Fruit fly (Drosophila melanogaster) whole organism, embryonic: ENCODE data around the gene Sec61alpha.

Source experiments
- BtbVII ChIP-seq: fragments of 200-800 bp; sonication (Bioruptor generic); optimal IDR thresholded peaks from 3 replicates; lab custom pipeline; 2017; ENCODE audit warnings: missing biosample characterization, mild to moderate bottlenecking, missing genetic modification characterization
- CG10431 ChIP-seq: fragments of 200-800 bp; sonication (Bioruptor generic); optimal IDR thresholded peaks from 3 replicates; lab custom pipeline; 2018; ENCODE audit warnings: missing biosample characterization, mild to moderate bottlenecking, missing genetic modification characterization
- CG11085 ChIP-seq: fragments of 200-800 bp; sonication (Bioruptor generic); IDR thresholded peaks from 2 replicates; pipeline ENCODE4 v1.3.6; 2022; ENCODE audit warnings: missing biosample characterization, missing genetic modification characterization
- CG11247 ChIP-seq: fragments of 200-800 bp; sonication (Bioruptor generic); IDR thresholded peaks from 2 replicates; pipeline ENCODE4 v1.3.6; 2022; ENCODE audit warnings: missing biosample characterization, missing genetic modification characterization
- CG11695 ChIP-seq: fragments of 200-800 bp; sonication (Bioruptor generic); IDR thresholded peaks from 3 replicates; pipeline ENCODE4 v1.3.6; 2022; ENCODE audit warnings: missing biosample characterization, missing genetic modification characterization
- CG12104 ChIP-seq: fragments of 200-800 bp; sonication (Bioruptor generic); optimal IDR thresholded peaks from 3 replicates; lab custom pipeline; 2016; ENCODE audit warnings: missing biosample characterization, missing genetic modification characterization
- CG12391 ChIP-seq: fragments of 200-800 bp; sonication (Bioruptor generic); optimal IDR thresholded peaks from 3 replicates; lab custom pipeline; 2018; ENCODE audit warnings: missing biosample characterization, mild to moderate bottlenecking, missing genetic modification characterization, moderate library complexity
- CG13424 ChIP-seq: fragments of 200-800 bp; sonication (Bioruptor generic); optimal IDR thresholded peaks from 2 replicates; lab custom pipeline; 2019; ENCODE audit warnings: missing biosample characterization, mild to moderate bottlenecking, missing genetic modification characterization, moderate library complexity
- CG14050 ChIP-seq: fragments of 200-800 bp; sonication (Bioruptor generic); IDR thresholded peaks from 3 replicates; pipeline ENCODE4 v1.3.6; 2022; ENCODE audit warnings: missing biosample characterization, missing genetic modification characterization
- CG14965 ChIP-seq: fragments of 200-800 bp; sonication (Bioruptor generic); optimal IDR thresholded peaks from 2 replicates; lab custom pipeline; 2016; ENCODE audit warnings: missing biosample characterization, missing genetic modification characterization, borderline replicate concordance
- CG15269 ChIP-seq: fragments of 200-800 bp; sonication (Bioruptor generic); optimal IDR thresholded peaks from 2 replicates; lab custom pipeline; 2018; ENCODE audit warnings: missing biosample characterization, mild to moderate bottlenecking, missing genetic modification characterization, moderate library complexity
- CG17359 ChIP-seq: fragments of 200-800 bp; sonication (Bioruptor generic); optimal IDR thresholded peaks from 3 replicates; lab custom pipeline; 2018; ENCODE audit warnings: missing biosample characterization, mild to moderate bottlenecking, missing genetic modification characterization, moderate library complexity
- CG17802 ChIP-seq: fragments of 200-800 bp; sonication (Bioruptor generic); optimal IDR thresholded peaks from 2 replicates; lab custom pipeline; 2018; ENCODE audit warnings: missing biosample characterization, mild to moderate bottlenecking, missing genetic modification characterization, moderate library complexity
- CG18476 ChIP-seq: fragments of 200-800 bp; sonication (Bioruptor generic); optimal IDR thresholded peaks from 2 replicates; lab custom pipeline; 2016; ENCODE audit warnings: missing biosample characterization, mild to moderate bottlenecking, missing genetic modification characterization
- CG30020 ChIP-seq: fragments of 200-800 bp; optimal IDR thresholded peaks from 2 replicates; lab custom pipeline; 2019; ENCODE audit warnings: missing biosample characterization, mild to moderate bottlenecking, missing genetic modification characterization, moderate library complexity
- CG31224 ChIP-seq: fragments of 200-800 bp; sonication (Bioruptor generic); IDR thresholded peaks from 2 replicates; pipeline ENCODE4 v1.3.6; 2022; ENCODE audit warnings: missing biosample characterization, missing genetic modification characterization
- CG42726 ChIP-seq: fragments of 200-800 bp; sonication (Bioruptor generic); IDR thresholded peaks from 2 replicates; pipeline ENCODE4 v1.3.6; 2022; ENCODE audit warnings: missing biosample characterization, missing genetic modification characterization; ENCODE audit not compliant: partially characterized antibody
- CG4820 ChIP-seq: fragments of 200-800 bp; sonication (Bioruptor generic); optimal IDR thresholded peaks from 3 replicates; lab custom pipeline; 2016; ENCODE audit warnings: missing biosample characterization, missing genetic modification characterization
- CG6175 ChIP-seq: fragments of 200-800 bp; sonication (Bioruptor generic); IDR thresholded peaks from 3 replicates; pipeline ENCODE4 v1.3.6; 2022; ENCODE audit warnings: missing biosample characterization, missing genetic modification characterization
- CG7745 ChIP-seq: fragments of 200-800 bp; sonication (Bioruptor generic); optimal IDR thresholded peaks from 2 replicates; lab custom pipeline; 2018; ENCODE audit warnings: missing biosample characterization, mild to moderate bottlenecking, missing genetic modification characterization, moderate library complexity
- Chrac-16 ChIP-seq: fragments of 200-800 bp; sonication (Bioruptor generic); optimal IDR thresholded peaks from 3 replicates; lab custom pipeline; 2016; ENCODE audit warnings: missing biosample characterization, missing genetic modification characterization
- CrebB ChIP-seq: fragments of 200-800 bp; sonication (Bioruptor generic); optimal IDR thresholded peaks from 3 replicates; lab custom pipeline; 2018; ENCODE audit warnings: missing biosample characterization, mild to moderate bottlenecking, missing genetic modification characterization
- Dad ChIP-seq: fragments of 200-800 bp; sonication (Bioruptor generic); optimal IDR thresholded peaks from 3 replicates; lab custom pipeline; 2016; ENCODE audit warnings: missing biosample characterization, missing genetic modification characterization
- Doc2 ChIP-seq: fragments of 200-800 bp; sonication (Bioruptor generic); IDR thresholded peaks from 2 replicates; pipeline ENCODE4 v1.3.6; 2022; ENCODE audit warnings: missing biosample characterization, missing genetic modification characterization
- Hand ChIP-seq: fragments of 200-800 bp; sonication (Bioruptor generic); optimal IDR thresholded peaks from 2 replicates; lab custom pipeline; 2017; ENCODE audit warnings: mild to moderate bottlenecking, missing biosample characterization, missing genetic modification reagents, missing genetic modification characterization
- Hr3 ChIP-seq: fragments of 200-800 bp; sonication (Bioruptor generic); optimal IDR thresholded peaks from 3 replicates; lab custom pipeline; 2016; ENCODE audit warnings: missing biosample characterization, missing genetic modification characterization
- Hr78 ChIP-seq, 2 experiments: fragments of 200-800 bp in 1 of 2; fragments of >200 bp in 1 of 2; sonication (Bioruptor generic) in 1 of 2; optimal IDR thresholded peaks; 2 replicates each; lab custom pipeline; 2017 to 2019; ENCODE audit warnings: missing biosample characterization in 2 of 2, missing genetic modification characterization in 2 of 2, mild to moderate bottlenecking in 1 of 2, moderate library complexity in 1 of 2
- NC2α ChIP-seq: fragments of 200-800 bp; sonication (Bioruptor generic); optimal IDR thresholded peaks from 2 replicates; lab custom pipeline; 2016; ENCODE audit warnings: missing biosample characterization, missing genetic modification characterization
- Nf-YA ChIP-seq: fragments of 200-800 bp; sonication (Bioruptor generic); IDR thresholded peaks from 2 replicates; pipeline ENCODE4 v1.3.6; 2022; ENCODE audit warnings: missing biosample characterization, missing genetic modification characterization
- PHDP ChIP-seq: fragments of 200-800 bp; sonication (Bioruptor generic); optimal IDR thresholded peaks from 3 replicates; lab custom pipeline; 2018; ENCODE audit warnings: missing biosample characterization, mild to moderate bottlenecking, missing genetic modification characterization, moderate library complexity
- Ravus ChIP-seq: fragments of 200-800 bp; sonication (Bioruptor generic); IDR thresholded peaks from 2 replicates; pipeline ENCODE4 v1.3.6; 2022; ENCODE audit warnings: missing biosample characterization, missing genetic modification characterization
- Taf1 ChIP-seq: fragments of 200-800 bp; sonication (Bioruptor generic); IDR thresholded peaks from 2 replicates; pipeline ENCODE4 v1.3.6; 2022; ENCODE audit warnings: missing biosample characterization, missing genetic modification characterization
- YL-1 ChIP-seq: fragments of 200-800 bp; sonication (Bioruptor generic); optimal IDR thresholded peaks from 3 replicates; lab custom pipeline; 2017; ENCODE audit warnings: missing biosample characterization, mild to moderate bottlenecking, missing genetic modification characterization
- abd-A ChIP-seq: fragments of 200-800 bp; sonication (Bioruptor generic); optimal IDR thresholded peaks from 3 replicates; lab custom pipeline; 2019; ENCODE audit warnings: missing biosample characterization, mild to moderate bottlenecking, missing genetic modification characterization, moderate library complexity
- cg ChIP-seq: fragments of 200-800 bp; sonication (Bioruptor generic); optimal IDR thresholded peaks from 3 replicates; lab custom pipeline; 2019; ENCODE audit warnings: missing biosample characterization, mild to moderate bottlenecking, missing genetic modification characterization, moderate library complexity
- esg ChIP-seq: fragments of 200-800 bp; sonication (Bioruptor generic); conservative IDR thresholded peaks from 2 replicates; pipeline ENCODE4 v1.3.6; 2022; ENCODE audit warnings: missing biosample characterization, missing genetic modification characterization
- gce ChIP-seq: fragments of 200-800 bp; sonication (Bioruptor generic); IDR thresholded peaks from 3 replicates; pipeline ENCODE4 v1.3.6; 2022; ENCODE audit warnings: missing biosample characterization, missing genetic modification characterization
- gem ChIP-seq: fragments of 200-800 bp; sonication (Bioruptor generic); optimal IDR thresholded peaks from 2 replicates; lab custom pipeline; 2019; ENCODE audit warnings: missing biosample characterization, mild to moderate bottlenecking, missing genetic modification characterization, moderate library complexity
- lab ChIP-seq: fragments of 200-800 bp; sonication (Bioruptor generic); optimal IDR thresholded peaks from 3 replicates; lab custom pipeline; 2017; ENCODE audit warnings: missing biosample characterization, missing genetic modification characterization, mild to moderate bottlenecking, moderate library complexity, missing genetic modification reagents
- lbe ChIP-seq: fragments of 200-800 bp; sonication (Bioruptor generic); optimal IDR thresholded peaks from 2 replicates; lab custom pipeline; 2016; ENCODE audit warnings: missing biosample characterization, mild to moderate bottlenecking, missing genetic modification characterization
- schlank ChIP-seq: fragments of 200-800 bp; sonication (Bioruptor generic); optimal IDR thresholded peaks from 2 replicates; lab custom pipeline; 2018; ENCODE audit warnings: missing biosample characterization, mild to moderate bottlenecking, missing genetic modification characterization
- scrt ChIP-seq: fragments of 200-800 bp; sonication (Bioruptor generic); optimal IDR thresholded peaks from 2 replicates; lab custom pipeline; 2018; ENCODE audit warnings: missing biosample characterization, mild to moderate bottlenecking, missing genetic modification characterization, moderate library complexity
- sob ChIP-seq: fragments of 200-800 bp; sonication (Bioruptor generic); IDR thresholded peaks from 2 replicates; pipeline ENCODE4 v1.3.6; 2022; ENCODE audit warnings: missing biosample characterization, missing genetic modification characterization
- tin ChIP-seq: fragments of 200-800 bp; sonication (Bioruptor generic); optimal IDR thresholded peaks from 3 replicates; lab custom pipeline; 2016; ENCODE audit warnings: missing biosample characterization, missing genetic modification characterization
- tio ChIP-seq: fragments of 200-800 bp; sonication (Bioruptor generic); optimal IDR thresholded peaks from 2 replicates; lab custom pipeline; 2017; ENCODE audit warnings: missing biosample characterization, missing genetic modification characterization, inconsistent platforms
- zf30C ChIP-seq: fragments of 200-800 bp; sonication (Bioruptor generic); optimal IDR thresholded peaks from 3 replicates; lab custom pipeline; 2018; ENCODE audit warnings: missing biosample characterization, mild to moderate bottlenecking, missing genetic modification characterization

Gene Sec61alpha

dm6 chr2L:6473076-6474037, 7.0 kb downstream of the Sec61alpha start, which contains the start of gene mmy (continued):
- no peak for TF ChIP-seq Chrac-16 (GFP tag; lab: Kevin White, UChicago)
- TF ChIP-seq Nf-YA (GFP tag; lab: Robert Waterston, UW): no peak
- peak; percentile 59 for TF ChIP-seq Dad (GFP tag; lab: Kevin White, UChicago)
- TF ChIP-seq zf30C (GFP tag; lab: Kevin White, UChicago): peak; percentile 5
- peak; percentile 8 for TF ChIP-seq scrt (GFP tag; lab: Kevin White, UChicago)
- TF ChIP-seq CG13424 (tag; lab: Kevin White, UChicago): peak; percentile 72
- TF ChIP-seq BtbVII (GFP tag; lab: Kevin White, UChicago): peak; percentile 23
- TF ChIP-seq NC2α: no peak
- peak; percentile 50; the same call in 1 of the 2 replicates for TF ChIP-seq CG42726 (GFP tag; lab: Robert Waterston, UW)
- peak; percentile 19 for TF ChIP-seq CG10431 (GFP tag; lab: Kevin White, UChicago)
- peak; percentile 29 for TF ChIP-seq YL-1 (GFP tag; lab: Kevin White, UChicago)
- no peak for TF ChIP-seq CG17802 (tag; lab: Kevin White, UChicago)
- TF ChIP-seq CrebB (tag; lab: Kevin White, UChicago): peak; percentile 12
- TF ChIP-seq CG14050 (GFP tag; lab: Robert Waterston, UW): no peak
- no peak for TF ChIP-seq CG14965
- no peak for TF ChIP-seq CG11247
- TF ChIP-seq CG4820 (GFP tag; lab: Kevin White, UChicago): no peak
- peak; percentile 38 for TF ChIP-seq CG18476 (GFP tag; lab: Kevin White, UChicago)
- TF ChIP-seq CG12391: peak; percentile 67
- TF ChIP-seq Doc2 (GFP tag; lab: Robert Waterston, UW): no peak
- TF ChIP-seq Ravus (GFP tag; lab: Robert Waterston, UW): peak; percentile 26; the same call in 1 of the 2 replicates
- TF ChIP-seq Hand (GFP tag; lab: Kevin White, UChicago): peak; percentile 56
- peak; percentile 0 for TF ChIP-seq schlank (tag; lab: Kevin White, UChicago)
- peak; percentile 57 for TF ChIP-seq lbe (GFP tag; lab: Kevin White, UChicago)
- TF ChIP-seq lab (GFP tag; lab: Kevin White, UChicago): peak; percentile 49
- peak; percentile 61 for TF ChIP-seq CG30020 (tag; lab: Kevin White, UChicago)
- no peak for TF ChIP-seq CG11085
- no peak for TF ChIP-seq CG7745
- TF ChIP-seq Hr3 (GFP tag; lab: Kevin White, UChicago): no peak
- TF ChIP-seq, all 482 proteins: peak for 282

- TF ChIP-seq cg (GFP tag; lab: Kevin White, UChicago) (peak; percentile 20), Taf1 (GFP tag; lab: Robert Waterston, UW) (peak; percentile 32; the same call in 1 of the 2 replicates), tio (GFP tag; lab: Kevin White, UChicago) (peak; percentile 18), CG15269 (tag; lab: Kevin White, UChicago) (peak; percentile 47), CG17359 (tag; lab: Kevin White, UChicago) (peak; percentile 1), esg (GFP tag; lab: Robert Waterston, UW) (0 out of 2 replicates have a peak, but pooled peaks have one; percentile 27), CG12104 (GFP tag; lab: Kevin White, UChicago) (no peak), CG6175 (GFP tag; lab: Robert Waterston, UW) (0 out of 3 replicates have a peak, but pooled peaks have one; percentile 21), abd-A (tag; lab: Kevin White, UChicago) (peak; percentile 27), CG31224 (GFP tag; lab: Robert Waterston, UW) (peak; percentile 80), CG11695 (GFP tag; lab: Robert Waterston, UW) (0 out of 3 replicates have a peak, but pooled peaks have one; percentile 8), Hr78 (GFP tag; optimal IDR thresholded peaks at IDR 0.05; lab: Kevin White, UChicago) (no peak), tin (no peak), sob (0 out of 2 replicates have a peak, but pooled peaks have one; percentile 5), gce (GFP tag; lab: Robert Waterston, UW) (0 out of 3 replicates have a peak, but pooled peaks have one; percentile 8), gem (tag; lab: Kevin White, UChicago) (peak; percentile 55), PHDP (tag; lab: Kevin White, UChicago) (peak; percentile 18)
Measured at dm6 chr2L:6471978-6472776, 8.2 kb downstream of the Sec61alpha start.
